Worm (Caenorhabditis elegans): Measurements from ENCODE around the gene pqn-89.

The pqn-89 gene

DNA sequence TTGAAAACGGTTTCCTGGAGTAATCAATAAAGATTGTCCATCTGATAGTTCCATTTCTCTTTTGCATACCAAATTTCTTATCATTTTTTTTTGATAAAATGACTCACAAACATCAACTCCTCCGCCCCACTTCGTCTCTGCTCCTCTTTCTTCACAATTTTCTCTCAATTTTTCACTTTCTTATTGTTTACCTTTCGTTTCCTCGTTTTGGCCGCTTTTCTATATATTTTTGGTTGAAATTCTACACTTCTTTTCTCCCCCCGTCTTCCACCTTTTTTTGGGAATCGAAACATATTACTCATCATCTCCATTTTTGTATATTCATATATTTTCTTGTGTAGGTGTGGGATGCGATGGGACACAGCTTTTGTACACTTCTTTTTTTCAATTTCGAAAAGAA, 3.8 kb upstream of the pqn-89 start:
- TF ChIP-seq tbx-11 (GFP tag; IDR thresholded peaks at IDR 0.05) (no peak), hnd-1 (tag; optimal IDR thresholded peaks at IDR 0.05) (no peak), aly-1 (tag; optimal IDR thresholded peaks at IDR 0.05) (no peak), ets-7 (tag; optimal IDR thresholded peaks at IDR 0.05) (no peak), F13C5.2 (tag; optimal IDR thresholded peaks at IDR 0.05) (no peak), tra-4 (tag; optimal IDR thresholded peaks at IDR 0.05) (no peak), hmg-4 (GFP tag; optimal IDR thresholded peaks at IDR 0.05) (no peak), sea-1 (GFP tag; conservative IDR thresholded peaks at IDR 0.05) (no peak), ceh-13 (GFP tag; optimal IDR thresholded peaks at IDR 0.05) (no peak), tbx-37 (GFP tag; conservative IDR thresholded peaks at IDR 0.05) (no peak), B0310.2 (tag; optimal IDR thresholded peaks at IDR 0.05) (no peak), ceh-36 (tag; optimal IDR thresholded peaks at IDR 0.05) (no peak), scrt-1 (GFP tag; IDR thresholded peaks at IDR 0.05) (no peak)

- TF ChIP-seq tra-4 (tag; optimal IDR thresholded peaks at IDR 0.05) = no peak
Observed at ce11 chrIV:6511767-6512166, 5.2 kb downstream of the pqn-89 start.

ce11 chrIV:6514700-6515099, 8.2 kb downstream of the pqn-89 start:
- TF ChIP-seq ceh-13 (GFP tag; optimal IDR thresholded peaks at IDR 0.05) (no peak), flt-1 (GFP tag; IDR thresholded peaks at IDR 0.05) (no peak), sea-1 (GFP tag; conservative IDR thresholded peaks at IDR 0.05) (no peak), ets-7 (tag; optimal IDR thresholded peaks at IDR 0.05) (no peak), scrt-1 (GFP tag; IDR thresholded peaks at IDR 0.05) (no peak), tra-4 (tag; optimal IDR thresholded peaks at IDR 0.05) (no peak), aly-1 (tag; optimal IDR thresholded peaks at IDR 0.05) (no peak), tbx-11 (GFP tag; IDR thresholded peaks at IDR 0.05) (no peak), ama-1 (optimal IDR thresholded peaks at IDR 0.05) (no peak)

DNA sequence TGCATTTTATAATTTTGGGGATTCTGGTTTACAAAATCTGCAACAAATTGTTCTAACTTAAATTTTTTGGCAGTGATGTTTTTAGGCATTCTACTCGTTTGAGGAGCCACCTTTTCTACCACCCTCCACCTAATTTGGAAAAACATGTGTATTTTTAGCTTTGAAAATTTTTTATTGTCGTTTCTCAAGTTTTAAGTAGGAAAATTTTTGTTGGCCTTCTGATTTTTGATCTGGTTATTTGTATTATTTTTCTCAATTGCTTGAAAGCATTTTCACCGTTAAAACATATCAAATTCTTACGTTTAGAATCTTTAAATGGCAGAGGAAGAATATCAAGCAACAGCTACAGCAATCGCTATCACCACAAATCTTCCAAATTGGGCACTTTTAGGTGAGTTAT, 11.3 kb downstream of the pqn-89 start, which contains the start of gene C01G5.7:
Gene C01G5.7 (plus strand): TSS at position 301 of the 400 bp plus-strand sequence.
- TF ChIP-seq F13C5.2 (tag; optimal IDR thresholded peaks at IDR 0.05) (no peak), hmg-4 (GFP tag; optimal IDR thresholded peaks at IDR 0.05) (no peak), pes-1 (GFP tag; IDR thresholded peaks at IDR 0.05) (no peak), scrt-1 (GFP tag; IDR thresholded peaks at IDR 0.05) (no peak), flt-1 (GFP tag; IDR thresholded peaks at IDR 0.05) (no peak), ceh-36 (tag; optimal IDR thresholded peaks at IDR 0.05) (no peak), tbx-37 (GFP tag; conservative IDR thresholded peaks at IDR 0.05) (no peak)

ce11 chrIV:6519593-6519992, 13.1 kb downstream of the pqn-89 start, which contains the start of gene C01G5.9:
TSS of gene C01G5.9 (plus strand) at chrIV:6519893.
- no peak for TF ChIP-seq B0310.2 (tag; optimal IDR thresholded peaks at IDR 0.05)

DNA sequence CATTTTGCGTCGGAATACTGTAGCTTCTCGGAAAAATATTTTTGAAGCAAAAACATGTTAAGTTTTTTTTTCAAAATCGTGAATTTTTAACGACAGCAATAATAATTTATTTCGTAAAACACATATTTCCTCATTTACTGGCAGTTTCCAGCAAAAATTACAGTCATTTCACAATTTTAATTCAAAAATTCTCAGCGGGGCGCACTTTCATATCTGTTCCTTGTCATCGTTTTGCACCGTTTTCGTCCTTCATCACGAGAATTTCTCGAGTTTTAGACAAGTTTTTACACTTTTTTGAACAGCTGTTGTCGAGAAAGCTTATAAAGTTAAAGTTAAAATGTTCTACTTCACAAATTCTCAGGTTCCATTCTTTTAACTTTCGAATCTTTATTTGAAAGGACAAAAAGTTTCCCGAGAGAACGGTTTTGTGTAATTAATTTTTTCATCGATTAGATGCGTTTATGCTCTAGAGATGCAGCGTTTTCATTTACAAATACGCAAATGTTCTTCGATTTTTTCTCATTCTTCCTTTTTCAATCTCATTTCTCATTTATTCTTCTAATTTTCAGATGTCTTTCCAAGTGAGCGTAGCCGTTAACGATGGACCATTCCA, 15.9 kb downstream of the pqn-89 start, which contains the start of gene ddi-1:
Gene ddi-1 (plus strand): TSS at position 563 of the 613 bp plus-strand sequence.
- TF ChIP-seq ceh-36 (tag; optimal IDR thresholded peaks at IDR 0.05) (no peak), scrt-1 (GFP tag; IDR thresholded peaks at IDR 0.05) (no peak), hnd-1 (tag; optimal IDR thresholded peaks at IDR 0.05) (no peak), pes-1 (GFP tag; IDR thresholded peaks at IDR 0.05) (no peak), F13C5.2 (tag; optimal IDR thresholded peaks at IDR 0.05) (no peak), tbx-11 (GFP tag; IDR thresholded peaks at IDR 0.05) (no peak), aly-1 (tag; optimal IDR thresholded peaks at IDR 0.05) (no peak), hmbx-1 (tag; optimal IDR thresholded peaks at IDR 0.05) (no peak), tra-4 (tag; optimal IDR thresholded peaks at IDR 0.05) (no peak), B0310.2 (tag; optimal IDR thresholded peaks at IDR 0.05) (no peak)

DNA sequence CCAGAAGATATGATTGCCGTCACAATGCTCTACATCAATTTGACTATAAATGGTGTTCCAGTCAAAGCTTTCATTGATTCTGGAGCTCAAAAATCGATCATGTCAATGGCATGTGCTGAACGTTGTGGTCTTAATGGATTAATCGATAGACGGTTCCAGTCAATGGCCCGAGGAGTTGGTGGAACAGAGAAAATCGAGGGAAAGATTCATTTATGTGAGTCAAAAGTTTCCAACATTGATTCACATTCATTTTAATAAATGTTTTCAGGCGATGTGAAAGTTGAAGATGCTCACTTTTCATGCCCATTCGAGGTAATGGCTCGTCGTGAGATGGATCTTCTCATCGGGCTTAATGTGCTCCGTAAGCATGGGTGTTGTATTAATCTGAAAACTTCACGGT, 17.2 kb downstream of the pqn-89 start:
- TF ChIP-seq hnd-1 (tag; optimal IDR thresholded peaks at IDR 0.05) (no peak), sea-1 (GFP tag; conservative IDR thresholded peaks at IDR 0.05) (no peak), hmbx-1 (tag; optimal IDR thresholded peaks at IDR 0.05) (no peak), tra-4 (tag; optimal IDR thresholded peaks at IDR 0.05) (no peak), hmg-4 (GFP tag; optimal IDR thresholded peaks at IDR 0.05) (no peak), flt-1 (GFP tag; IDR thresholded peaks at IDR 0.05) (no peak), ceh-36 (tag; optimal IDR thresholded peaks at IDR 0.05) (no peak), B0310.2 (tag; optimal IDR thresholded peaks at IDR 0.05) (no peak), pes-1 (GFP tag; IDR thresholded peaks at IDR 0.05) (no peak), ceh-13 (GFP tag; optimal IDR thresholded peaks at IDR 0.05) (no peak), tbx-11 (GFP tag; IDR thresholded peaks at IDR 0.05) (no peak), aly-1 (tag; optimal IDR thresholded peaks at IDR 0.05) (no peak), ets-7 (tag; optimal IDR thresholded peaks at IDR 0.05) (no peak), tbx-37 (GFP tag; conservative IDR thresholded peaks at IDR 0.05) (no peak), F13C5.2 (tag; optimal IDR thresholded peaks at IDR 0.05) (no peak), ama-1 (optimal IDR thresholded peaks at IDR 0.05) (no peak)

ce11 chrIV:6524531-6524930, 18.0 kb downstream of the pqn-89 start, which contains the start of gene C01G5.5:
TSS of gene C01G5.5 (plus strand) at chrIV:6524610.
- TF ChIP-seq ceh-13 (GFP tag; optimal IDR thresholded peaks at IDR 0.05) (no peak), hmbx-1 (tag; optimal IDR thresholded peaks at IDR 0.05) (no peak), hmg-4 (GFP tag; optimal IDR thresholded peaks at IDR 0.05) (no peak), hnd-1 (tag; optimal IDR thresholded peaks at IDR 0.05) (no peak), F13C5.2 (tag; optimal IDR thresholded peaks at IDR 0.05) (no peak), pes-1 (GFP tag; IDR thresholded peaks at IDR 0.05) (no peak), sea-1 (GFP tag; conservative IDR thresholded peaks at IDR 0.05) (no peak), tbx-11 (GFP tag; IDR thresholded peaks at IDR 0.05) (no peak), ceh-36 (tag; optimal IDR thresholded peaks at IDR 0.05) (no peak), tbx-37 (GFP tag; conservative IDR thresholded peaks at IDR 0.05) (no peak)
